Worm (Caenorhabditis elegans): Measurements from ENCODE around the gene sdz-32.

Gene sdz-32

DNA sequence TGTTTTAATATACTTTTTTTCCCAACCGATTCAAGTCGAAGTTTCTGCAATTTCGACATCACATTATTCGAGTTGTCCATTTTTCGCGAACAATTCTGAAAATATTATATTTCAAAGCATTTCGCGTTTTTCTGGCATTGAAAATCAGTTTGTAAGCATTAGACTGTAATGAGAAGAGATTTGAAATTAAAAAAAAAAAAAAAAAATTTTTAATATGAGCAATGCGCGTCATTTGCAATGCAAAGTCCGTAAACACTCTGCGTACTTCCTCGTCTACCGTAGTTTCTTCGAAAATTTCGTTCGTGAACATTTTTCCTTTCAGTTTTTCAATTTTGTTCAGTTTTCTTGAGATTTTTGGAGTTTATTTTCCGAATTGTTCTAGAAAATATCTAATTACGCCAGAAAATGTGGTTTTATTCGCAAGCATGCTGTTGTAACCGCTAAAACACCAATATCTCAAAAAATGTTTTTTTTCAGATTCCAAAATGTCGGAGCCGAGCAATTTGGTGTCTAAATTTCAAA, 28.5 kb upstream of the sdz-32 start, which contains the start of the genes C16C8.5 and C16C8.16:
Gene C16C8.5 (minus strand): TSS at position 101 of the 522 bp plus-strand sequence.
Gene C16C8.16 (plus strand): TSS at position 472 of the 522 bp plus-strand sequence.
- no peak for TF ChIP-seq T26A5.8 (tag; optimal IDR thresholded peaks at IDR 0.05)
- no peak for TF ChIP-seq ztf-28 (GFP tag; IDR thresholded peaks at IDR 0.05)
- TF ChIP-seq T07F8.4 (tag; optimal IDR thresholded peaks at IDR 0.05), result no peak
- no peak for TF ChIP-seq F55B11.4 (tag; optimal IDR thresholded peaks at IDR 0.05; ENCODE audit: borderline replicate concordance, insufficient read depth)
- TF ChIP-seq tbp1 (GFP tag; optimal IDR thresholded peaks at IDR 0.05), result no peak
- no peak for TF ChIP-seq nfya-1 (tag; optimal IDR thresholded peaks at IDR 0.05; ENCODE audit: borderline replicate concordance, insufficient read depth)
- TF ChIP-seq zim-3 (tag; optimal IDR thresholded peaks at IDR 0.05), result no peak
- no peak for TF ChIP-seq aptf-2 (GFP tag; conservative IDR thresholded peaks at IDR 0.05)
- no peak for TF ChIP-seq F57C9.4 (tag; optimal IDR thresholded peaks at IDR 0.05)
- no peak for TF ChIP-seq unc-130 (GFP tag; optimal IDR thresholded peaks at IDR 0.05)
- TF ChIP-seq tbx-9 (tag; optimal IDR thresholded peaks at IDR 0.05; ENCODE audit: borderline replicate concordance), result no peak
- no peak for TF ChIP-seq pha-4 (tag; optimal IDR thresholded peaks at IDR 0.05)
- TF ChIP-seq unc-62 (GFP tag; optimal IDR thresholded peaks at IDR 0.05), result no peak
- peak; percentile 21; the same call in 1 of the 2 replicates for TF ChIP-seq madf-6 (GFP tag; IDR thresholded peaks at IDR 0.05)
- TF ChIP-seq lsl-1 (GFP tag; optimal IDR thresholded peaks at IDR 0.05), result peak; percentile 71

- TF ChIP-seq madf-8 (GFP tag; conservative IDR thresholded peaks at IDR 0.05), result no peak
- TF ChIP-seq cebp-2 (GFP tag; IDR thresholded peaks at IDR 0.05), result no peak
- no peak for TF ChIP-seq pbrm-1 (GFP tag; IDR thresholded peaks at IDR 0.05)
- TF ChIP-seq F49E8.2 (tag; optimal IDR thresholded peaks at IDR 0.05; ENCODE audit: insufficient read depth), result no peak
- TF ChIP-seq aptf-3 (GFP tag; IDR thresholded peaks at IDR 0.05), result no peak
- TF ChIP-seq ccch-3 (GFP tag; optimal IDR thresholded peaks at IDR 0.05), result no peak
- no peak for TF ChIP-seq him-1 (tag; optimal IDR thresholded peaks at IDR 0.05)
- TF ChIP-seq ztf-22 (GFP tag; optimal IDR thresholded peaks at IDR 0.05), result no peak
These were observed 27.2 kb upstream of the sdz-32 start, which contains the start of the genes C16C8.20 and gldi-6 for ce11 chrII:3446647-3447046. TSS of gene C16C8.20 (plus strand) at chrII:3446947. TSS of gene gldi-6 (plus strand) at chrII:3446947.

DNA sequence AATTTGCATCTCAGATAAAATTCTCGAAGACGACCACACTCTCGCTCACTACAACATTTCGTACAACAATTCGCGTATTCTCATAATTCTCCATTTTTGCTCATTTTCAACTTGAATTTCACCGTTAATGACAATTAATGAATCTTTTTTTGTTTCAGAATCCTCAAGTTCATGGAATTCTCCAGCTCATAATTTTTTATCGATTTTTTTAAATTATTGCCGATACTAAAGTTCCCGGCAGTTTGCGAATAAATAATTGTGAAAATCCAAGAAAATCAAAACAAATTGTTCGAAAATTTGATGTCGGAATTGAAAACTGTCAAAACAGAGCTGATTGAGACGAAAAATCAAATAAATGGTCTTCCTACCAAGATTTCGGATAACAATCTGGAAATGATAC, 25.9 kb upstream of the sdz-32 start, which contains the start of gene C16C8.21:
Gene C16C8.21 (plus strand): TSS at position 301 of the 400 bp plus-strand sequence.
- TF ChIP-seq egl-18 (GFP tag; IDR thresholded peaks at IDR 0.05) (no peak), rec-8 (tag; optimal IDR thresholded peaks at IDR 0.05) (no peak), B0035.1 (tag; optimal IDR thresholded peaks at IDR 0.05) (no peak), nhr-179 (tag; optimal IDR thresholded peaks at IDR 0.05) (no peak), snpc-3.4 (tag; optimal IDR thresholded peaks at IDR 0.05) (no peak)

ce11 chrII:3448776-3449280, 25.0 kb upstream of the sdz-32 start, which contains the start of gene C16C8.25:
TSS of gene C16C8.25 (plus strand) at chrII:3449230.
- TF ChIP-seq lsy-27 (tag; optimal IDR thresholded peaks at IDR 0.05; ENCODE audit: borderline replicate concordance, insufficient read depth), result no peak
- no peak for TF ChIP-seq egl-44 (GFP tag; IDR thresholded peaks at IDR 0.05)
- no peak for TF ChIP-seq Y79H2A.3 (GFP tag; conservative IDR thresholded peaks at IDR 0.05)
- TF ChIP-seq ztf-18 (tag; optimal IDR thresholded peaks at IDR 0.05), result no peak
- no peak for TF ChIP-seq tbp1 (GFP tag; optimal IDR thresholded peaks at IDR 0.05)
- peak; percentile 72 for TF ChIP-seq lsl-1 (GFP tag; optimal IDR thresholded peaks at IDR 0.05)
- no peak for TF ChIP-seq ceh-58 (GFP tag; IDR thresholded peaks at IDR 0.05)
- no peak for TF ChIP-seq Y53G8AR.9 (GFP tag; conservative IDR thresholded peaks at IDR 0.05)
- 0 out of 2 replicates have a peak, but pooled peaks have one; percentile 33 for TF ChIP-seq D2030.7 (GFP tag; IDR thresholded peaks at IDR 0.05)
- TF ChIP-seq madf-6 (GFP tag; IDR thresholded peaks at IDR 0.05), result peak; percentile 60; the same call in 1 of the 2 replicates
- TF ChIP-seq unc-62 (GFP tag; optimal IDR thresholded peaks at IDR 0.05), result no peak
- no peak for TF ChIP-seq nhr-90 (tag; optimal IDR thresholded peaks at IDR 0.05)
